Worm (Caenorhabditis elegans) whole organism, early embryonic: ENCODE measurements around the gene pxl-1.

Source experiments
- B0310.2 ChIP-seq: sonication (generic microtip); optimal IDR thresholded peaks from 2 replicates; lab custom pipeline; 2016; ENCODE audit warnings: mild to moderate bottlenecking, missing genetic modification characterization, missing compliant biosample characterization
- F13C5.2 ChIP-seq: sonication (generic microtip); optimal IDR thresholded peaks from 2 replicates; lab custom pipeline; 2017; ENCODE audit warnings: mild to moderate bottlenecking, missing genetic modification characterization, inconsistent platforms, missing compliant biosample characterization
- aly-1 ChIP-seq: sonication (generic microtip); optimal IDR thresholded peaks from 2 replicates; lab custom pipeline; 2016; ENCODE audit warnings: missing genetic modification characterization, missing compliant biosample characterization
- ama-1 ChIP-seq: fragments of 150-350 bp; optimal IDR thresholded peaks from 2 replicates; lab custom pipeline; 2014
- ceh-36 ChIP-seq: sonication (generic microtip); optimal IDR thresholded peaks from 2 replicates; lab custom pipeline; 2016; ENCODE audit warnings: missing genetic modification characterization, inconsistent platforms, missing compliant biosample characterization
- ets-7 ChIP-seq: sonication (generic microtip); optimal IDR thresholded peaks from 2 replicates; lab custom pipeline; 2016; ENCODE audit warnings: missing genotype, missing genetic modification characterization, missing compliant biosample characterization
- flt-1 ChIP-seq: fragments of 200-800 bp; sonication (Bioruptor generic); IDR thresholded peaks from 2 replicates; pipeline ENCODE4 v1.3.6; 2022; ENCODE audit warnings: missing genetic modification characterization, missing compliant biosample characterization
- hmbx-1 ChIP-seq: sonication (generic microtip); optimal IDR thresholded peaks from 2 replicates; lab custom pipeline; 2016; ENCODE audit warnings: mild to moderate bottlenecking, missing genetic modification characterization, missing compliant biosample characterization
- hmg-4 ChIP-seq: fragments of 200-800 bp; sonication (Bioruptor generic); optimal IDR thresholded peaks from 2 replicates; lab custom pipeline; 2018; ENCODE audit warnings: mild to moderate bottlenecking, missing genetic modification characterization, missing compliant biosample characterization
- hnd-1 ChIP-seq: sonication (generic microtip); optimal IDR thresholded peaks from 2 replicates; lab custom pipeline; 2016; ENCODE audit warnings: missing genetic modification characterization, missing compliant biosample characterization
- pes-1 ChIP-seq: fragments of 200-800 bp; sonication (Bioruptor generic); IDR thresholded peaks from 2 replicates; pipeline ENCODE4 v1.3.6; 2022; ENCODE audit warnings: missing genetic modification reagents, missing genetic modification characterization, missing compliant biosample characterization
- scrt-1 ChIP-seq: fragments of 200-800 bp; sonication (Bioruptor generic); IDR thresholded peaks from 2 replicates; pipeline ENCODE4 v1.3.6; 2022; ENCODE audit warnings: missing genetic modification characterization, missing compliant biosample characterization
- sea-1 ChIP-seq: fragments of 200-800 bp; sonication (Bioruptor generic); conservative IDR thresholded peaks from 2 replicates; pipeline ENCODE4 v1.3.6; 2022; ENCODE audit warnings: missing genetic modification characterization, missing compliant biosample characterization
- tra-4 ChIP-seq: sonication (generic microtip); optimal IDR thresholded peaks from 2 replicates; lab custom pipeline; 2017; ENCODE audit warnings: missing genetic modification characterization, missing compliant biosample characterization

ce11 chrIII:5874664-5875417 lies 21.0 kb downstream of the pxl-1 start:
- no peak for TF ChIP-seq hnd-1 (tag; lab: Kevin White, UChicago)
- no peak for TF ChIP-seq flt-1 (GFP tag; lab: Robert Waterston, UW)
- TF ChIP-seq ceh-36 (tag; lab: Kevin White, UChicago) = no peak
- no peak for TF ChIP-seq sea-1 (GFP tag; lab: Robert Waterston, UW)
- TF ChIP-seq ama-1 = no peak
- no peak for TF ChIP-seq B0310.2
- TF ChIP-seq scrt-1 (GFP tag; lab: Robert Waterston, UW) = no peak
- no peak for TF ChIP-seq ets-7 (tag; lab: Kevin White, UChicago)
- TF ChIP-seq tra-4 (tag; lab: Kevin White, UChicago) = no peak
- TF ChIP-seq pes-1 (GFP tag; lab: Robert Waterston, UW) = no peak
- TF ChIP-seq F13C5.2 (tag; lab: Kevin White, UChicago) = no peak
- no peak for TF ChIP-seq hmbx-1 (tag; lab: Kevin White, UChicago)
- TF ChIP-seq hmg-4 (GFP tag; lab: Kevin White, UChicago) = no peak
- no peak for TF ChIP-seq aly-1 (tag; lab: Kevin White, UChicago)
